Worm (Caenorhabditis elegans) whole organism, L2 larva: Measurements from ENCODE around the gene str-82.

ENCODE experiments used
- F13H6.1 ChIP-seq: sonication (generic microtip); optimal IDR thresholded peaks from 2 replicates; lab custom pipeline; 2016; ENCODE audit warnings: missing genetic modification characterization, missing compliant biosample characterization
- R02D3.7 ChIP-seq: fragments of 150-350 bp; optimal IDR thresholded peaks from 2 replicates; lab custom pipeline; 2014; ENCODE audit warnings: missing biosample characterization, missing genetic modification characterization
- Y55F3AM.14 ChIP-seq: fragments of 200-800 bp; sonication (Bioruptor generic); optimal IDR thresholded peaks from 2 replicates; lab custom pipeline; 2018; ENCODE audit warnings: mild to moderate bottlenecking, missing genetic modification characterization, missing compliant biosample characterization
- alr-1 ChIP-seq: fragments of 150-350 bp; optimal IDR thresholded peaks from 2 replicates; lab custom pipeline; 2014; ENCODE audit warnings: missing biosample characterization, missing genetic modification characterization
- aly-2 ChIP-seq: fragments of 150-350 bp; optimal IDR thresholded peaks from 2 replicates; lab custom pipeline; 2014; ENCODE audit warnings: missing biosample characterization, missing genetic modification characterization
- ama-1 ChIP-seq: fragments of 150-350 bp; optimal IDR thresholded peaks from 2 replicates; lab custom pipeline; 2018; ENCODE audit warnings: inconsistent platforms
- blmp-1 ChIP-seq: sonication (generic microtip); optimal IDR thresholded peaks from 2 replicates; lab custom pipeline; 2017; ENCODE audit warnings: missing genetic modification characterization, mild to moderate bottlenecking, missing compliant biosample characterization, antibody characterized with exemption, moderate library complexity; ENCODE audit not compliant: insufficient read depth
- ceh-16 ChIP-seq: fragments of 150-350 bp; optimal IDR thresholded peaks from 2 replicates; lab custom pipeline; 2014; ENCODE audit warnings: missing biosample characterization, missing genetic modification characterization
- ceh-82 ChIP-seq: fragments of 150-350 bp; optimal IDR thresholded peaks from 2 replicates; lab custom pipeline; 2014; ENCODE audit warnings: missing biosample characterization, missing genetic modification characterization
- crh-2 ChIP-seq: sonication (generic microtip); optimal IDR thresholded peaks from 2 replicates; lab custom pipeline; 2017; ENCODE audit warnings: missing biosample characterization, missing genetic modification characterization
- dmd-4 ChIP-seq: sonication (generic microtip); optimal IDR thresholded peaks from 2 replicates; lab custom pipeline; 2017; ENCODE audit warnings: missing biosample characterization, missing genetic modification characterization
- elt-1 ChIP-seq: fragments of 150-350 bp; optimal IDR thresholded peaks from 2 replicates; lab custom pipeline; 2014; ENCODE audit warnings: missing biosample characterization, missing genetic modification characterization
- fos-1 ChIP-seq: fragments of 150-350 bp; optimal IDR thresholded peaks from 2 replicates; lab custom pipeline; 2014; ENCODE audit warnings: missing biosample characterization, missing genetic modification characterization
- lin-11 ChIP-seq: fragments of 150-350 bp; sonication (generic microtip); optimal IDR thresholded peaks from 2 replicates; lab custom pipeline; 2014; ENCODE audit warnings: missing biosample characterization, missing genetic modification characterization, inconsistent platforms, mixed read lengths
- lin-13 ChIP-seq: fragments of 150-350 bp; optimal IDR thresholded peaks from 2 replicates; lab custom pipeline; 2014; ENCODE audit warnings: missing biosample characterization, missing genetic modification reagents, missing genetic modification characterization
- lin-39 ChIP-seq: fragments of 150-350 bp; optimal IDR thresholded peaks from 2 replicates; lab custom pipeline; 2014; ENCODE audit warnings: missing biosample characterization, missing genetic modification reagents, missing genetic modification characterization
- lsy-2 ChIP-seq, 2 experiments: fragments of 150-350 bp in 1 of 2; sonication (generic microtip) in 1 of 2; optimal IDR thresholded peaks; 2 replicates each; lab custom pipeline; 2014 to 2017; ENCODE audit warnings: missing biosample characterization in 2 of 2, missing genetic modification characterization in 2 of 2
- mdl-1 ChIP-seq, 2 experiments: fragments of 150-350 bp in 1 of 2; sonication (generic microtip) in 1 of 2; optimal IDR thresholded peaks; 2 replicates each; lab custom pipeline; 2017; ENCODE audit warnings: missing biosample characterization in 2 of 2, missing genetic modification characterization in 2 of 2
- nhr-10 ChIP-seq: sonication (generic microtip); optimal IDR thresholded peaks from 2 replicates; lab custom pipeline; 2017; ENCODE audit warnings: missing biosample characterization, missing genetic modification characterization
- nhr-129 ChIP-seq: fragments of 150-350 bp; optimal IDR thresholded peaks from 2 replicates; lab custom pipeline; 2014; ENCODE audit warnings: missing biosample characterization, missing genetic modification characterization
- nhr-21 ChIP-seq: fragments of 150-350 bp; optimal IDR thresholded peaks from 2 replicates; lab custom pipeline; 2014; ENCODE audit warnings: missing biosample characterization, missing genetic modification characterization
- nhr-237 ChIP-seq: fragments of 150-350 bp; optimal IDR thresholded peaks from 2 replicates; lab custom pipeline; 2014; ENCODE audit warnings: missing biosample characterization, missing genetic modification characterization
- nhr-25 ChIP-seq: fragments of 150-350 bp; sonication (generic microtip); optimal IDR thresholded peaks from 3 replicates; lab custom pipeline; 2014; ENCODE audit warnings: missing biosample characterization, missing genetic modification characterization
- nhr-6 ChIP-seq: fragments of 150-350 bp; optimal IDR thresholded peaks from 2 replicates; lab custom pipeline; 2014; ENCODE audit warnings: missing biosample characterization, missing genetic modification characterization
- nhr-77 ChIP-seq: fragments of 150-350 bp; optimal IDR thresholded peaks from 2 replicates; lab custom pipeline; 2014; ENCODE audit warnings: missing biosample characterization, missing genetic modification characterization
- peb-1 ChIP-seq: fragments of 150-350 bp; optimal IDR thresholded peaks from 2 replicates; lab custom pipeline; 2014; ENCODE audit warnings: missing biosample characterization, missing genetic modification characterization
- sma-3 ChIP-seq: sonication (generic microtip); optimal IDR thresholded peaks from 2 replicates; lab custom pipeline; 2016; ENCODE audit warnings: missing genetic modification reagents, missing genetic modification characterization, missing compliant biosample characterization
- sma-9 ChIP-seq, 2 experiments: fragments of 150-350 bp in 1 of 2; sonication (generic microtip) in 1 of 2; optimal IDR thresholded peaks; 2 replicates each; lab custom pipeline; 2014 to 2016; ENCODE audit warnings: missing genetic modification characterization in 2 of 2, mild to moderate bottlenecking in 1 of 2, missing biosample characterization in 1 of 2, missing compliant biosample characterization in 1 of 2, missing genetic modification reagents in 1 of 2, moderate library complexity in 1 of 2
- snpc-4 ChIP-seq: fragments of 150-350 bp; optimal IDR thresholded peaks from 2 replicates; lab custom pipeline; 2014; ENCODE audit warnings: missing biosample characterization, missing genetic modification characterization
- unc-39 ChIP-seq: fragments of 150-350 bp; optimal IDR thresholded peaks from 2 replicates; lab custom pipeline; 2014; ENCODE audit warnings: missing biosample characterization, missing genetic modification characterization
- unc-55 ChIP-seq: fragments of 150-350 bp; sonication (generic microtip); optimal IDR thresholded peaks from 3 replicates; lab custom pipeline; 2014; ENCODE audit warnings: missing biosample characterization, missing genetic modification reagents, missing genetic modification characterization
- ztf-1 ChIP-seq: fragments of 200-800 bp; sonication (Bioruptor generic); conservative IDR thresholded peaks from 2 replicates; pipeline ENCODE4 v1.3.6; 2022; ENCODE audit warnings: missing genetic modification characterization, missing compliant biosample characterization
- ztf-4 ChIP-seq: fragments of 150-350 bp; optimal IDR thresholded peaks from 2 replicates; lab custom pipeline; 2014; ENCODE audit warnings: missing biosample characterization, missing genetic modification characterization

str-82 gene

DNA sequence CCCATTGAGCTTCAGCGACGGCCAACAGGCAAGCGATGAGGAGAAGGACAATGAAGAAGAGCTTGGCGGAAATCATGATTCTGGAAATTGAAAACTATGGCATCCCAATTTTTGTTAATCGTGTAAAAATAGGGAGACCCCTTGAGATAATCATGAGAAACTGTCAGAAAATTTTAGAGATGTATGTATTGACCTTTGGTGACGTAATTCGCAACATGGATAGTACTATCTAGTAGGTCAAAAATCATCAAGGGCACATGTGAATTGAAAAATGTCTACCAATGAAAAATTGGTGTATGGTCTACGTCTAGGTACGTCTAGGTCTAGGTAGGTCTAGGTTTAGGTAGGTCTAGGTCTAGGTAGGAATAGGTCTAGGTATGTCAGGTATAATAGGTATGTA lies 4.6 kb downstream of the str-82 start, which contains the start of gene nlp-34:
TSS of gene nlp-34 (minus strand) at position 82 of the 400 bp plus-strand sequence.
- no peak for TF ChIP-seq ztf-4 (tag; lab: Kevin White, UChicago)
- no peak for TF ChIP-seq nhr-10 (tag; lab: Kevin White, UChicago)
- no peak for TF ChIP-seq elt-1
- TF ChIP-seq lsy-2 (tag; optimal IDR thresholded peaks at IDR 0.05; lab: Kevin White, UChicago): no peak
- no peak for TF ChIP-seq crh-2 (tag; lab: Kevin White, UChicago)

DNA sequence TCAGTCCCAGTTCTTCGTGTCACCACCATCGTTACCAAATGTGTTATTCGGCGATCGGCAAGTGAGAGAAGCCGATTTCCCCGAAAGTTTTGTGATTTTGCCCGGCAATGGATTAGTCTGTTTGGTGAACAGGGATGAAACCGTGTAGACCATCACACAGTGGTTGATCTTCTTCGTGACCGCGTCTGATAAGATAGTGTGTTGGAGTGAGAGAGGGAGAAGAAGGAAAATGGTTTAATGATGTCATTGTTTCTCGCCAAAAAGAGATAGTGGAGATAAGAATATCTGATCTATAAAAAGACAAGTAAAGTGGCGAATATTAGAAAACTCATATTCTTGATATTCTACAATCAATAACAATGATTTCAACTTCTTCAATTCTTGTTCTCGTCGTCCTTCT lies 5.4 kb downstream of the str-82 start, which contains the start of gene nlp-31:
TSS of gene nlp-31 (plus strand) at position 237 of the 400 bp plus-strand sequence.
- TF ChIP-seq F13H6.1 (peak; percentile 10), aly-2 (no peak), ztf-1 (GFP tag; lab: Robert Waterston, UW) (no peak), nhr-10 (tag; lab: Kevin White, UChicago) (no peak), lin-13 (GFP tag; lab: Kevin White, UChicago) (no peak), Y55F3AM.14 (GFP tag; lab: Kevin White, UChicago) (no peak), alr-1 (tag; lab: Kevin White, UChicago) (no peak), sma-3 (GFP tag; lab: Kevin White, UChicago) (peak; percentile 90), fos-1 (peak; percentile 34), nhr-129 (tag; lab: Kevin White, UChicago) (no peak), nhr-25 (tag; lab: Kevin White, UChicago) (peak; percentile 77), sma-9 (GFP tag; optimal IDR thresholded peaks at IDR 0.05; lab: Kevin White, UChicago) (peak; percentile 69), sma-9 (tag; optimal IDR thresholded peaks at IDR 0.05; lab: Kevin White, UChicago) (no peak), nhr-21 (tag; lab: Kevin White, UChicago) (peak; percentile 73), mdl-1 (tag; optimal IDR thresholded peaks at IDR 0.05; lab: Kevin White, UChicago) (peak in 1 of 2 experiments; percentile 23), crh-2 (tag; lab: Kevin White, UChicago) (peak; percentile 5), elt-1 (no peak), unc-39 (tag; lab: Kevin White, UChicago) (no peak), blmp-1 (tag; lab: Kevin White, UChicago) (peak; percentile 57), peb-1 (tag; lab: Kevin White, UChicago) (no peak)

DNA sequence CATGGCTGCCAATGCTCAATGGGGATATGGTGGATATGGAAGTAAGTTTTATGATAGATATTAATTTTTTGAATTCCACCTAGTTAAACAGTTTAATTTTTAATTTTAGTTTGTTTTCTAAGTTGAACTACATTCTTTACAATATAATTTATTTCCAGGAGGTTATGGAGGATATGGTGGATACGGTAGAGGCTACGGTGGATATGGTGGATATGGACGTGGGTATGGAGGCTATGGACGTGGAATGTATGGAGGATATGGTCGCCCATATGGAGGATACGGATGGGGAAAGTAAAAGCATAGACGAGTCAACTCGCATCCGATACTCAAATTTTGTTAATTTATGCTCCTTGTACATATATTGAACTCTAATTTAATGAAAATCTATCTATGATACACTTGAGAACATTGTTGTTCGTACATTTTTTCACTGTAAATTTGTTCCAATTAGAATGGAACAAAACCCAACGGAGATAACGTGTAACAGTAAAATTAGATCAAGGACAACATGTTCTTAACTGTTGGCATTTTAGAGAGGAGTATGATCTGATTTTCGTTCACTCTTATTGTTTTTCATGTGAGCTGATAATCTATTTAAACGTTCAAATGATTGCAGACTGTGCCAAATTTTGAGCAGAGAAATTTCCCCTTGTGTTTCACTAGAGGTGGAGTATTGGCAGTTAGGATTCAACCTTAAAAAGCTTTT lies 5.9 kb downstream of the str-82 start:
- TF ChIP-seq ama-1 (lab: Kevin White, UChicago) (peak; percentile 23), lin-11 (tag; lab: Kevin White, UChicago) (no peak), nhr-21 (tag; lab: Kevin White, UChicago) (peak; percentile 68), sma-3 (GFP tag; lab: Kevin White, UChicago) (peak; percentile 21), sma-9 (GFP tag; optimal IDR thresholded peaks at IDR 0.05; lab: Kevin White, UChicago) (peak; percentile 33), sma-9 (tag; optimal IDR thresholded peaks at IDR 0.05; lab: Kevin White, UChicago) (no peak), nhr-6 (no peak)

DNA sequence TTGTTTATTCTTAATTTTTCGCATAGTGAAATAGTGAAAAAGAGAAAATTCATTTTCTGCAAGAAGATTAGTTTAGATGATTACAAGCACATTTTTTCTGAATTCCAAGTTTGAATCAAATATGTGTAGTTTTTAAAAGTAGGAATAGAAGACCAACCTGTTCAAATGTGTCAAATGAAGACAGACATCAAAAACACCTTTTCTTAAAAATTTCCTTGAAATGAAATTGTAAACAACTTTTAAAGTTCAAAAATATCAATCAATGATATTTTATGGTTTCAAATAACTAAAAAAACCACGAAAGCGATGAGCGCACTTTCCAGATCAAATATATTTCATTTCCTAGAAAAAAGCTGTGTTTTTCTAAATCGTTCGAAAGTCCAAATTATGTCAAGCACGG lies 7.2 kb downstream of the str-82 start, which contains the start of gene nlp-30:
TSS of gene nlp-30 (plus strand) at position 301 of the 400 bp plus-strand sequence.
- TF ChIP-seq lin-39 (tag; lab: Kevin White, UChicago) (no peak), sma-9 (GFP tag; optimal IDR thresholded peaks at IDR 0.05; lab: Kevin White, UChicago) (no peak), sma-9 (tag; optimal IDR thresholded peaks at IDR 0.05; lab: Kevin White, UChicago) (no peak), snpc-4 (tag; lab: Kevin White, UChicago) (no peak), nhr-77 (tag; lab: Kevin White, UChicago) (no peak), sma-3 (GFP tag; lab: Kevin White, UChicago) (no peak), nhr-6 (no peak), ztf-1 (GFP tag; lab: Robert Waterston, UW) (no peak), ceh-16 (tag; lab: Kevin White, UChicago) (no peak), nhr-237 (no peak), lin-11 (tag; lab: Kevin White, UChicago) (no peak), ceh-82 (tag; lab: Kevin White, UChicago) (no peak), R02D3.7 (no peak), unc-39 (tag; lab: Kevin White, UChicago) (no peak), mdl-1 (tag; optimal IDR thresholded peaks at IDR 0.05; lab: Kevin White, UChicago) (no peak), F13H6.1 (no peak), nhr-129 (tag; lab: Kevin White, UChicago) (no peak), aly-2 (no peak), unc-55 (GFP tag; lab: Kevin White, UChicago) (no peak), fos-1 (no peak), dmd-4 (tag; lab: Kevin White, UChicago) (no peak)
- TF ChIP-seq, all 48 proteins: peak for 0
